Fruit fly (Drosophila melanogaster): Measurements from ENCODE around the gene NAAT1.
A peak's percentile ranks its signal among the peaks of the same experiment; 100 is the strongest.

Gene NAAT1

DNA sequence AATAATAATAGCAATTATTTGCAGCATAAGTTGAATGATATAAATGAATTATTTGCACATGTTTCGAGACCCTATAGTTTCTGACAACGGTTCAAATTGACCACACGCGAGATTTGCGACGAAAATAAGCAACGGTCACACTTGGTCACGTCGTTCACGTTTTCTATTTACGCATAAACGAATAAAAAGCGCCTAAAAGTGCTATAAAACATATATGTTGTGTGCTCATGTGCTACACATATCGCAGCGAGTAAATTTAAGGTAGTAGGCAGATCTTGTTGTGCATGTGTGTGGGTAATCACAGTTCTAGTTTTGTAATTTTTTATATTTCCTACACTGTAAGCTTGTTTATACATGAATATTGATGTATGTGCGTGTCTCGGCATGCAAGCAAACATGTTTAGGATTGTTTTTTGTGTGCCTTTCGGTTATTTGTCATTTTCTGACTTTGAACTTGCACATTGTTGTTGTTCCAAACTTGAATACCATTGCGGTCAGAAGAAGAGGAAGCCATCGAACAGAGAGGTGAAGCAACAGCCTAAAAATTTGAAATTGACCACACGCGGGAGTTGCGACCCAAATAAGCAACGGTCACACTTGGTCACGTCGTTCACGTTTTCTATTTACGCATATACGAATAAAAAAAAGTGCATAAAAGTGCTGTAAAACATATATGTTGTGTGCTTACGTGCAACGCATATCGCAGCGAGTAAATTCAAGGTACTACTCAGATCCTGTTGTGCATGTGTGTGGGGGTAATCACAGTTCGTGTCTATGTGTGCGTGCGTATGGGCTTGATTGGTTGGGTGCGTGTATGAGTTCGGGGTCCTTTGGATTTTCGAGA, 11.0 kb upstream of the NAAT1 start, which contains the start of gene Usp16-45:
TSS of gene Usp16-45 (plus strand) at position 127 of the 844 bp plus-strand sequence.
- TF ChIP-seq Hsf (GFP tag; optimal IDR thresholded peaks at IDR 0.05): no peak
- no peak for TF ChIP-seq Fer2 (tag; optimal IDR thresholded peaks at IDR 0.05)
- peak; percentile 75 for TF ChIP-seq CG3995 (GFP tag; optimal IDR thresholded peaks at IDR 0.05)
- TF ChIP-seq stc (GFP tag; IDR thresholded peaks at IDR 0.05): no peak
- TF ChIP-seq Poxn (GFP tag; IDR thresholded peaks at IDR 0.05): no peak
- TF ChIP-seq Neu2 (GFP tag; optimal IDR thresholded peaks at IDR 0.05; ENCODE audit: borderline replicate concordance): no peak
- TF ChIP-seq CG13123 (GFP tag; optimal IDR thresholded peaks at IDR 0.05): no peak
- no peak for TF ChIP-seq ci (GFP tag; IDR thresholded peaks at IDR 0.05)
- no peak for TF ChIP-seq tna (GFP tag; IDR thresholded peaks at IDR 0.05; ENCODE audit: partially characterized antibody)
- TF ChIP-seq CG7987 (GFP tag; optimal IDR thresholded peaks at IDR 0.05): no peak
- TF ChIP-seq CG17612 (GFP tag; IDR thresholded peaks at IDR 0.05): no peak
- peak; percentile 5; the same call in 1 of the 2 replicates for TF ChIP-seq slbo (GFP tag; IDR thresholded peaks at IDR 0.05)
- TF ChIP-seq tup (GFP tag; optimal IDR thresholded peaks at IDR 0.05): no peak
- TF ChIP-seq Sry-β (GFP tag; optimal IDR thresholded peaks at IDR 0.05): no peak
- no peak for TF ChIP-seq CG1603 (tag; optimal IDR thresholded peaks at IDR 0.05)
- TF ChIP-seq Dad (GFP tag; optimal IDR thresholded peaks at IDR 0.05): no peak
- TF ChIP-seq CG10147 (GFP tag; optimal IDR thresholded peaks at IDR 0.05): no peak
- no peak for TF ChIP-seq CG18476 (GFP tag; optimal IDR thresholded peaks at IDR 0.05)
- TF ChIP-seq wor (GFP tag; IDR thresholded peaks at IDR 0.05): no peak
- no peak for TF ChIP-seq klu (GFP tag; IDR thresholded peaks at IDR 0.05)
- TF ChIP-seq kah (GFP tag; optimal IDR thresholded peaks at IDR 0.05): no peak
- no peak for TF ChIP-seq ash1 (GFP tag; optimal IDR thresholded peaks at IDR 0.05)
- TF ChIP-seq CG31388 (GFP tag; optimal IDR thresholded peaks at IDR 0.05): no peak
- TF ChIP-seq Doc2 (GFP tag; IDR thresholded peaks at IDR 0.05): no peak
- no peak for TF ChIP-seq kay (GFP tag; optimal IDR thresholded peaks at IDR 0.05)
- no peak for TF ChIP-seq CG4707 (GFP tag; optimal IDR thresholded peaks at IDR 0.05)
- TF ChIP-seq sug (tag; optimal IDR thresholded peaks at IDR 0.05): no peak
- peak; percentile 40 for TF ChIP-seq Nf-YC (tag; optimal IDR thresholded peaks at IDR 0.05)
- no peak for TF ChIP-seq zen (tag; optimal IDR thresholded peaks at IDR 0.05)
- no peak for TF ChIP-seq CG1233 (GFP tag; optimal IDR thresholded peaks at IDR 0.05)
- TF ChIP-seq crp (GFP tag; optimal IDR thresholded peaks at IDR 0.05): no peak
- TF ChIP-seq pfk (GFP tag; optimal IDR thresholded peaks at IDR 0.05): no peak
- no peak for TF ChIP-seq dimm (GFP tag; IDR thresholded peaks at IDR 0.05)
- no peak for TF ChIP-seq HmgZ (tag; optimal IDR thresholded peaks at IDR 0.05)
- no peak for TF ChIP-seq nau (GFP tag; optimal IDR thresholded peaks at IDR 0.05)
- TF ChIP-seq sc (optimal IDR thresholded peaks at IDR 0.05): no peak
- TF ChIP-seq sc (GFP tag; optimal IDR thresholded peaks at IDR 0.05): no peak
- TF ChIP-seq CG31441 (GFP tag; IDR thresholded peaks at IDR 0.05): no peak
- no peak for TF ChIP-seq sens (GFP tag)
- TF ChIP-seq Vsx1 (GFP tag; optimal IDR thresholded peaks at IDR 0.05): no peak
- no peak for TF ChIP-seq CG6689 (GFP tag; IDR thresholded peaks at IDR 0.05)
- TF ChIP-seq stwl (tag; optimal IDR thresholded peaks at IDR 0.05): no peak
- TF ChIP-seq CG13624 (GFP tag; optimal IDR thresholded peaks at IDR 0.05): peak; percentile 5
- TF ChIP-seq lab (GFP tag; optimal IDR thresholded peaks at IDR 0.05): no peak
- peak; percentile 6 for TF ChIP-seq dm (GFP tag; optimal IDR thresholded peaks at IDR 0.05)
- TF ChIP-seq Max (GFP tag; optimal IDR thresholded peaks at IDR 0.05): no peak
- TF ChIP-seq CG13775 (GFP tag; optimal IDR thresholded peaks at IDR 0.05): no peak
- no peak for TF ChIP-seq B-H2 (GFP tag; optimal IDR thresholded peaks at IDR 0.05)
- TF ChIP-seq CG5180 (GFP tag; optimal IDR thresholded peaks at IDR 0.05): peak; percentile 68
- TF ChIP-seq ssp (GFP tag; IDR thresholded peaks at IDR 0.05): no peak

Measured in whole organism, embryonic.